Fruit fly (Drosophila melanogaster) Kc167 (cell line): Measurements from ENCODE around the gene CG14570.

ENCODE experiments used
- Myc ChIP-seq: fragments of >200 bp; optimal IDR thresholded peaks from 2 replicates; lab custom pipeline; 2017; ENCODE audit warnings: missing external identifiers
- h ChIP-seq: fragments of >200 bp; optimal IDR thresholded peaks from 3 replicates; lab custom pipeline; 2018; ENCODE audit warnings: missing external identifiers
- insv ChIP-seq: fragments of >200 bp; optimal IDR thresholded peaks from 3 replicates; lab custom pipeline; 2018; ENCODE audit warnings: missing external identifiers
- psq ChIP-seq: fragments of >200 bp; optimal IDR thresholded peaks from 2 replicates; lab custom pipeline; 2017; ENCODE audit warnings: missing external identifiers
- ttk ChIP-seq: sonication (Bioruptor generic); optimal IDR thresholded peaks from 2 replicates; lab custom pipeline; 2017; ENCODE audit warnings: missing external identifiers

- TF ChIP-seq insv (lab: Kevin White, UChicago) (no peak), Myc (lab: Kevin White, UChicago) (no peak), ttk (lab: Kevin White, UChicago) (no peak), psq (lab: Kevin White, UChicago) (no peak), h (no peak)
Observed at dm6 chr3L:21700052-21700451, 30.2 kb downstream of the CG14570 start.
